Comparison of ENCODE assay signal across 2 worm cellular contexts in the genomic region with DNA sequence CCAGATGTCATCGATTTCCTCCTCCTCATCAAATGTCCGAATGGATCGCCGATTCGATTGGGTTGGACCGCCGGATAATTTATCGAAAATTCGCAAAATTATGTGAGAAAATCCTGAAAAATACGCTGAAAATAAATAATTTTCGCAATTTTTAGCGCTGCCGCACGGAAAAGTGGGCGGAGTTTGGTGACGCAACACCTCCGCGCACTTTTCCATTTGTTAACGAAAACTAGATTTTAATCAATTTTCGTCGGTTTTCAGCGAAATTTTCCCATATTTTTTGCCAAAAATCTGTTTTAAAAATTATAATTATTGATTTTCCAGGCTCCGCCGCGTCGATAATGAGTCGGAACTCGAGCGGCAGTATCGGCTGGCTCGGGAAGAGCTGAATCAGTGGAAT.
TF ChIP-seq lines count a peak whose summit lies in the region.

A gene (plus strand): TSS at position 3 of the 400 bp plus-strand sequence.

TF ChIP-seq in whole organism, L1 larva, 84 proteins besides CTCF, POLR2A, EP300 and RAD21 (continued from another document):
- no peak for TF ChIP-seq nhr-47 (tag; optimal IDR thresholded peaks at IDR 0.05; lab: Kevin White, UChicago)
- peak; percentile 36 for TF ChIP-seq swsn-7 (tag; optimal IDR thresholded peaks at IDR 0.05; lab: Kevin White, UChicago)
- TF ChIP-seq nhr-11 (tag; optimal IDR thresholded peaks at IDR 0.05; lab: Kevin White, UChicago): no peak
- TF ChIP-seq nhr-84 (tag; optimal IDR thresholded peaks at IDR 0.05; lab: Kevin White, UChicago): no peak
- TF ChIP-seq mep-1 (tag; optimal IDR thresholded peaks at IDR 0.05; lab: Kevin White, UChicago): no peak
- TF ChIP-seq nhr-12 (tag; optimal IDR thresholded peaks at IDR 0.05; lab: Kevin White, UChicago): no peak
- no peak for TF ChIP-seq elt-3 (tag; optimal IDR thresholded peaks at IDR 0.05; lab: Kevin White, UChicago)
- TF ChIP-seq aly-2 (tag; optimal IDR thresholded peaks at IDR 0.05; lab: Kevin White, UChicago): no peak
- TF ChIP-seq efl-3 (GFP tag; optimal IDR thresholded peaks at IDR 0.05; lab: Kevin White, UChicago): no peak
- no peak for TF ChIP-seq hlh-4 (tag; optimal IDR thresholded peaks at IDR 0.05; lab: Kevin White, UChicago)
- TF ChIP-seq ztf-11 (tag; optimal IDR thresholded peaks at IDR 0.05; lab: Kevin White, UChicago): no peak
- TF ChIP-seq aha-1 (tag; optimal IDR thresholded peaks at IDR 0.05; lab: Kevin White, UChicago): no peak
- no peak for TF ChIP-seq sup-37 (GFP tag; optimal IDR thresholded peaks at IDR 0.05; lab: Kevin White, UChicago)
- TF ChIP-seq nhr-90 (tag; optimal IDR thresholded peaks at IDR 0.05; lab: Kevin White, UChicago; ENCODE audit: poor library complexity): no peak
- TF ChIP-seq zip-4 (GFP tag; optimal IDR thresholded peaks at IDR 0.05; lab: Kevin White, UChicago): no peak
- peak; percentile 38 for TF ChIP-seq snu-23 (GFP tag; optimal IDR thresholded peaks at IDR 0.05; lab: Kevin White, UChicago)
- peak in 2 of 3 experiments; percentile 11 to 32 for TF ChIP-seq dpl-1 (GFP tag; optimal IDR thresholded peaks at IDR 0.05; lab: Kevin White, UChicago)
- TF ChIP-seq ama-1 (optimal IDR thresholded peaks at IDR 0.05; lab: Kevin White, UChicago): no peak
- no peak for TF ChIP-seq F16B12.6 (tag; optimal IDR thresholded peaks at IDR 0.05; lab: Kevin White, UChicago)
- TF ChIP-seq isw-1 (GFP tag; IDR thresholded peaks at IDR 0.05; lab: Robert Waterston, UW): no peak
- TF ChIP-seq hlh-17 (GFP tag; optimal IDR thresholded peaks at IDR 0.05; lab: Kevin White, UChicago; ENCODE audit: borderline replicate concordance): no peak
- no peak for TF ChIP-seq fkh-10 (GFP tag; optimal IDR thresholded peaks at IDR 0.05; lab: Kevin White, UChicago)
- TF ChIP-seq tlp-1 (tag; optimal IDR thresholded peaks at IDR 0.05; lab: Kevin White, UChicago): no peak
- peak; percentile 1 for TF ChIP-seq C16A3.4 (tag; optimal IDR thresholded peaks at IDR 0.05; lab: Kevin White, UChicago)
- TF ChIP-seq nhr-85 (tag; lab: Kevin White, UChicago): no peak
- TF ChIP-seq ztf-4 (tag; optimal IDR thresholded peaks at IDR 0.05; lab: Kevin White, UChicago): peak; percentile 33
- TF ChIP-seq zag-1 (tag; optimal IDR thresholded peaks at IDR 0.05; lab: Kevin White, UChicago): no peak
- TF ChIP-seq efl-1 (optimal IDR thresholded peaks at IDR 0.05; lab: Kevin White, UChicago): peak; percentile 2 to 40
- peak; percentile 31 to 76 for TF ChIP-seq efl-1 (GFP tag; optimal IDR thresholded peaks at IDR 0.05 in 1 of 2; lab: Kevin White, UChicago)
- TF ChIP-seq pag-3 (tag; optimal IDR thresholded peaks at IDR 0.05; lab: Kevin White, UChicago; ENCODE audit: borderline replicate concordance, insufficient read depth): no peak
- no peak for TF ChIP-seq irx-1 (tag; optimal IDR thresholded peaks at IDR 0.05; lab: Kevin White, UChicago)
- no peak for TF ChIP-seq sptf-1 (tag; optimal IDR thresholded peaks at IDR 0.05; lab: Kevin White, UChicago)
- TF ChIP-seq pax-3 (tag; optimal IDR thresholded peaks at IDR 0.05; lab: Kevin White, UChicago): no peak
- no peak for TF ChIP-seq alr-1 (tag; optimal IDR thresholded peaks at IDR 0.05; lab: Kevin White, UChicago; ENCODE audit: borderline replicate concordance)
- TF ChIP-seq fkh-8 (tag; optimal IDR thresholded peaks at IDR 0.05; lab: Kevin White, UChicago): no peak
- no peak for TF ChIP-seq unc-98 (GFP tag; IDR thresholded peaks at IDR 0.05; lab: Robert Waterston, UW)
- no peak for TF ChIP-seq hpl-2 (GFP tag; optimal IDR thresholded peaks at IDR 0.05; lab: Kevin White, UChicago)
- TF ChIP-seq ceh-8 (GFP tag; optimal IDR thresholded peaks at IDR 0.05; lab: Kevin White, UChicago): no peak
- no peak for TF ChIP-seq lin-14 (GFP tag; optimal IDR thresholded peaks at IDR 0.05; lab: Kevin White, UChicago)
- no peak for TF ChIP-seq ceh-63 (GFP tag; optimal IDR thresholded peaks at IDR 0.05; lab: Kevin White, UChicago)
- no peak for TF ChIP-seq ceh-88 (GFP tag; IDR thresholded peaks at IDR 0.05; lab: Robert Waterston, UW)
- TF ChIP-seq blmp-1 (tag; optimal IDR thresholded peaks at IDR 0.05; lab: Kevin White, UChicago): no peak
- TF ChIP-seq C04F5.9 (tag; optimal IDR thresholded peaks at IDR 0.05; lab: Kevin White, UChicago): no peak
- no peak for TF ChIP-seq nhr-77 (tag; optimal IDR thresholded peaks at IDR 0.05; lab: Kevin White, UChicago)
- TF ChIP-seq egl-27 (tag; optimal IDR thresholded peaks at IDR 0.05; lab: Kevin White, UChicago): no peak
- peak; percentile 45 for TF ChIP-seq nhr-71 (tag; optimal IDR thresholded peaks at IDR 0.05; lab: Kevin White, UChicago)
- TF ChIP-seq unc-30 (tag; optimal IDR thresholded peaks at IDR 0.05; lab: Kevin White, UChicago): no peak
- TF ChIP-seq C34B4.2 (tag; optimal IDR thresholded peaks at IDR 0.05; lab: Kevin White, UChicago): no peak

TF ChIP-seq in whole organism, young adult, 124 proteins besides CTCF, POLR2A, EP300 and RAD21 (continued from another document):
- no peak for TF ChIP-seq ama-1 (optimal IDR thresholded peaks at IDR 0.05; lab: Kevin White, UChicago)
- no peak for TF ChIP-seq ama-1 (GFP tag; optimal IDR thresholded peaks at IDR 0.05; lab: Kevin White, UChicago)
- TF ChIP-seq ceh-100 (GFP tag; IDR thresholded peaks at IDR 0.05; lab: Robert Waterston, UW): no peak
- TF ChIP-seq bed-1 (GFP tag; IDR thresholded peaks at IDR 0.05; lab: Robert Waterston, UW): no peak
